Worm (Caenorhabditis elegans) whole organism, mixed stage, embryonic: ENCODE results near the gene T11F8.1.
"Not testable (repeated sequence)": the region's sequence is repeated elsewhere in the genome, so short reads cannot be mapped to it uniquely, and the experiment has no call there.

Source experiments
- M03D4.4 ChIP-seq: sonication (generic microtip); optimal IDR thresholded peaks from 2 replicates; lab custom pipeline; 2017; ENCODE audit warnings: mild to moderate bottlenecking, missing genetic modification characterization, missing compliant biosample characterization
- bed-3 ChIP-seq: fragments of 200-800 bp; sonication (Bioruptor generic); optimal IDR thresholded peaks from 3 replicates; lab custom pipeline; 2018; ENCODE audit warnings: mild to moderate bottlenecking, missing genetic modification characterization, moderate library complexity, missing compliant biosample characterization
- blmp-1 ChIP-seq: fragments of 150-350 bp; optimal IDR thresholded peaks from 2 replicates; lab custom pipeline; 2014; ENCODE audit warnings: missing biosample characterization, missing genetic modification characterization
- ceh-39 ChIP-seq: fragments of 150-350 bp; optimal IDR thresholded peaks from 2 replicates; lab custom pipeline; 2014; ENCODE audit warnings: missing biosample characterization, missing genetic modification characterization
- ceh-83 ChIP-seq: fragments of 200-800 bp; sonication (Bioruptor generic); optimal IDR thresholded peaks from 2 replicates; lab custom pipeline; 2018; ENCODE audit warnings: mild to moderate bottlenecking, missing genetic modification characterization, missing compliant biosample characterization
- ces-1 ChIP-seq: fragments of 150-350 bp; optimal IDR thresholded peaks from 2 replicates; lab custom pipeline; 2014; ENCODE audit warnings: missing biosample characterization, missing genetic modification reagents, missing genetic modification characterization
- cnd-1 ChIP-seq: fragments of 200-800 bp; sonication (Bioruptor generic); optimal IDR thresholded peaks from 2 replicates; lab custom pipeline; 2018; ENCODE audit warnings: mild to moderate bottlenecking, missing genetic modification characterization, missing compliant biosample characterization
- drap-1 ChIP-seq: fragments of 200-800 bp; sonication (Bioruptor generic); optimal IDR thresholded peaks from 3 replicates; lab custom pipeline; 2018; ENCODE audit warnings: mild to moderate bottlenecking, missing genetic modification characterization, missing compliant biosample characterization
- elt-1 ChIP-seq: sonication (generic microtip); optimal IDR thresholded peaks from 2 replicates; lab custom pipeline; 2017; ENCODE audit warnings: missing genetic modification characterization, mild to moderate bottlenecking, missing compliant biosample characterization, antibody characterized with exemption, moderate library complexity, borderline replicate concordance; ENCODE audit not compliant: insufficient read depth
- elt-3 ChIP-seq: fragments of 150-350 bp; optimal IDR thresholded peaks from 2 replicates; lab custom pipeline; 2014; ENCODE audit warnings: missing biosample characterization, missing genetic modification characterization
- flh-1 ChIP-seq: fragments of 200-800 bp; sonication (Bioruptor generic); optimal IDR thresholded peaks from 2 replicates; lab custom pipeline; 2018; ENCODE audit warnings: mild to moderate bottlenecking, missing genetic modification characterization, moderate library complexity, missing compliant biosample characterization
- ham-2 ChIP-seq: fragments of 200-800 bp; sonication (Bioruptor generic); optimal IDR thresholded peaks from 2 replicates; lab custom pipeline; 2018; ENCODE audit warnings: mild to moderate bottlenecking, missing genetic modification characterization, missing compliant biosample characterization
- hlh-1 ChIP-seq: fragments of 150-350 bp; optimal IDR thresholded peaks from 2 replicates; lab custom pipeline; 2014; ENCODE audit warnings: missing biosample characterization, missing genetic modification reagents, missing genetic modification characterization
- lin-13 ChIP-seq: fragments of 150-350 bp; optimal IDR thresholded peaks from 2 replicates; lab custom pipeline; 2014; ENCODE audit warnings: missing biosample characterization, missing genetic modification characterization
- lin-32 ChIP-seq: fragments of 200-800 bp; sonication (Bioruptor generic); optimal IDR thresholded peaks from 2 replicates; lab custom pipeline; 2018; ENCODE audit warnings: mild to moderate bottlenecking, missing genetic modification characterization, missing compliant biosample characterization
- mab-5 ChIP-seq: fragments of 150-350 bp; optimal IDR thresholded peaks from 2 replicates; lab custom pipeline; 2014; ENCODE audit warnings: missing biosample characterization, missing genetic modification characterization
- mls-2 ChIP-seq: sonication (generic microtip); optimal IDR thresholded peaks from 2 replicates; lab custom pipeline; 2016; ENCODE audit warnings: mild to moderate bottlenecking, missing genetic modification characterization, moderate library complexity, missing compliant biosample characterization
- nhr-12 ChIP-seq: fragments of 150-350 bp; optimal IDR thresholded peaks from 2 replicates; lab custom pipeline; 2014; ENCODE audit warnings: missing biosample characterization, missing genetic modification characterization
- nhr-2 ChIP-seq: fragments of 150-350 bp; optimal IDR thresholded peaks from 2 replicates; lab custom pipeline; 2014; ENCODE audit warnings: missing biosample characterization, missing genetic modification characterization
- nhr-237 ChIP-seq: fragments of 150-350 bp; optimal IDR thresholded peaks from 2 replicates; lab custom pipeline; 2014; ENCODE audit warnings: missing biosample characterization, missing genetic modification characterization
- nhr-28 ChIP-seq: fragments of 150-350 bp; optimal IDR thresholded peaks from 2 replicates; lab custom pipeline; 2014; ENCODE audit warnings: missing biosample characterization, missing genetic modification characterization
- nhr-76 ChIP-seq: sonication (generic microtip); optimal IDR thresholded peaks from 2 replicates; lab custom pipeline; 2017; ENCODE audit warnings: missing biosample characterization, missing genetic modification characterization
- pha-4 ChIP-seq: fragments of 150-350 bp; optimal IDR thresholded peaks from 2 replicates; lab custom pipeline; 2018; ENCODE audit warnings: missing biosample characterization, missing genetic modification reagents, missing genetic modification characterization
- sem-2 ChIP-seq: fragments of 200-800 bp; sonication (Bioruptor generic); optimal IDR thresholded peaks from 2 replicates; lab custom pipeline; 2018; ENCODE audit warnings: mild to moderate bottlenecking, missing genetic modification characterization, missing compliant biosample characterization
- snpc-4 ChIP-seq: fragments of 150-350 bp; optimal IDR thresholded peaks from 2 replicates; lab custom pipeline; 2014; ENCODE audit warnings: missing biosample characterization, missing genetic modification characterization
- tbx-8 ChIP-seq: fragments of 200-800 bp; sonication (Bioruptor generic); optimal IDR thresholded peaks from 2 replicates; lab custom pipeline; 2018; ENCODE audit warnings: mild to moderate bottlenecking, missing genetic modification characterization, moderate library complexity, missing compliant biosample characterization
- unc-120 ChIP-seq: sonication (generic microtip); optimal IDR thresholded peaks from 2 replicates; lab custom pipeline; 2017; ENCODE audit warnings: missing genetic modification characterization, missing compliant biosample characterization; ENCODE audit not compliant: poor library complexity, severe bottlenecking
- unc-62 ChIP-seq: fragments of 150-350 bp; optimal IDR thresholded peaks from 2 replicates; lab custom pipeline; 2014; ENCODE audit warnings: missing biosample characterization, missing genetic modification reagents, missing genetic modification characterization
- zip-8 ChIP-seq: fragments of 150-350 bp; optimal IDR thresholded peaks from 2 replicates; lab custom pipeline; 2014; ENCODE audit warnings: missing biosample characterization, missing genetic modification characterization

T11F8.1 gene

DNA sequence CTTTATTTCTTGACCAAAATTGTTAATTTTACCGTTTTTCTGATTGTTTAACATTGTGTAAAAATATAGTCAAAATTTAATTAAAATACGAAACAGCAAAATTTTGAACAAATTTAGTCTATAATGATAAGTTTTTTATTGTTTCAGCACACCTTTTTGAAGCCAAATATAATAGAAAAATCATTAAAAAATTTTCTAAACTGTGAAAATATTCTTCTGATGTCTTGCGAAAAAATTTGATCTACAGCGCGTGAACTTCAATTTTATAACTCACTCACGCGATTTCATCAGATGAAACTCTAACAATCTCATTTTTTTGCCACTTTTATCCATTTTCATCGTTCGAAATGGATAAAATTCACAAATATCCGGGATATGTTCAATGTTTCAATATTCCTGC is at the start of gene T11F8.1:
Gene T11F8.1, plus strand, starts transcription at position 301 of the 400 bp plus-strand sequence.
- TF ChIP-seq nhr-28 (tag; lab: Kevin White, UChicago) (no peak), pha-4 (no peak), flh-1 (no peak), elt-3 (no peak), unc-62 (GFP tag; lab: Kevin White, UChicago) (no peak), drap-1 (GFP tag; lab: Kevin White, UChicago) (no peak), cnd-1 (tag; lab: Kevin White, UChicago) (no peak), ces-1 (GFP tag; lab: Kevin White, UChicago) (no peak)

DNA sequence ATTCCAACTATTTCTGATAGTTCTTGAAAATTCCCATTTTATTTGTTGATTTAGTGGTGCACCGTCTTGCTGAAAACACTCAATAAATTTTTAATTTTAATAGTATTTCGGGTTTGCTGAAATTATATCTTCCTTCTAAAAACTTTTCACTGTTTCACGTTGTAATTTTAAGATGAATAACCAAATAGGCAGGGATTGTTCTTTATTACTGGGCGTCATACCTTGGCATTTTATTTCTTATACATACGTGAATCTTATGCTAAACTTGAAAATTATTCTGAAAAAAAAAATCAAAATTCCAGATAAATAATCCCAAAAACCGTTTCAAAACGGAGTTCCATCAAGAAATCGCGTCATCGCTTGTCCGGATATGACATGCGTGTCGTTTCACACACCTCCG is 40.7 kb upstream of the T11F8.1 start, which contains the start of gene mgl-3:
Gene mgl-3, plus strand, starts transcription at position 301 of the 400 bp plus-strand sequence.
- no peak for TF ChIP-seq ham-2 (GFP tag; lab: Kevin White, UChicago)
- TF ChIP-seq ces-1 (GFP tag; lab: Kevin White, UChicago): no peak
- no peak for TF ChIP-seq sem-2 (GFP tag; lab: Kevin White, UChicago)
- no peak for TF ChIP-seq ceh-39 (tag; lab: Kevin White, UChicago)
- TF ChIP-seq blmp-1: no peak
- TF ChIP-seq nhr-76 (tag; lab: Kevin White, UChicago): no peak
- no peak for TF ChIP-seq lin-32 (GFP tag; lab: Kevin White, UChicago)
- no peak for TF ChIP-seq nhr-2 (tag; lab: Kevin White, UChicago)
- TF ChIP-seq bed-3 (GFP tag; lab: Kevin White, UChicago): no peak
- TF ChIP-seq snpc-4 (tag; lab: Kevin White, UChicago): no peak
- TF ChIP-seq ceh-83 (GFP tag; lab: Kevin White, UChicago): no peak

DNA sequence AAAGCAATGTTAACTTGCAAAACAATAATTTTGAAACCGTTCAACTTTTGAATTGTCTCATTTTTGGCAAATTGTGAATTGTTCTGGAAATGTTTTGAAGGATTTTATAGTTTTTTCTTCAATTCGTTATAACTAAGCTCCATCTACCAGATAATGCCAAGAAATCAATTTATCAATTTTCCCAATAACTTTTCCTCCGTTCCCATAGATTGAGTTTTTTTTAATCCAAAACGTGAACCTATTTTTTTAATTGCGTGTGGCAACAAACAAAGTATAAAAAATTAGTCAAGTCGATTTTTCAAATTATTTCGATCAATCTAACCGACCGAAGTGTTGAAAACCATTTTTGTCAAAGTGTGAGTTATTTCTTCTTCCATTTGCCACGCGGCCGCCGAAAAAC is 26.7 kb upstream of the T11F8.1 start, which contains the start of gene Y4C6A.4:
Gene Y4C6A.4, plus strand, starts transcription at position 301 of the 400 bp plus-strand sequence.
- no peak for TF ChIP-seq mab-5 (tag; lab: Kevin White, UChicago)
- no peak for TF ChIP-seq hlh-1

DNA sequence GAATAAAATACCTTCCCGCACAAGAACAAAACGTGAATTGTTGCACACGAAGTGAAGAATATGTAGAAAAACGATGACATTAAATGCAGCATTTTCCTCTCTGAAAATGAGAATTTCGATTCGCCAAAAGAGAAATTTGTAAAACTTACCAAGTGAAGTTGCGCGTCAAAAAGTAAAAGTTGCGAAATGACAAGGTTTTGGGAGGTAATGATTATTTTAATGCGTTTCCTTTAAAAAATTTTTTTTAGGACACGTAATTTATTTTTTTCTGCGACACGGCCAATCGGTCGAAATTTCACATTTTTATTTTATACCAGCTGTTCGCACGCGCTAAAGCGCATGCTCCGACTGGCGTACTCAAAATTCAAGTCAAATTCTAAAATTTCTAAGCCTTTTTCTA is 23.4 kb upstream of the T11F8.1 start, which contains the start of gene Y4C6A.3:
Gene Y4C6A.3, minus strand, starts transcription at position 101 of the 400 bp plus-strand sequence.
- TF ChIP-seq M03D4.4 (tag; lab: Kevin White, UChicago); nhr-237 (tag; lab: Kevin White, UChicago); sem-2 (GFP tag; lab: Kevin White, UChicago): not testable (repeated sequence)

DNA sequence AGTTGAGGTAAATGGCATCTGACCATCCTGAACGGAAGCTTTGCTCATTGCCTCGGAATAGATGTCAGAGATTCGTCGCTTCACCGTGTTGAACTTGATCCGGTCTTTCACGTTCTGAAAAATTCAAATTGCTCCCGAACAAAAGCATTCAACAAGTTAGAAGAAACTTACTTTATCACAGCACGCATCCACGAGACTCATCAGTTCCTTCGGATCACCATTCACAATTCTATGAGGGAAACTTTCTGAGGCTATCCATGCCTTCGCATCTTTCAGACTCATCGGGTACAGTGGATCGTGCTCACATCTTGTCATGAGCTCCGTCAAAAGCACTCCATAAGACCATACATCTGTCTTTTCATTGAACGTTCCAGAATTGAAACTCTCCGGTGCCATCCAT is 16.6 kb upstream of the T11F8.1 start:
- TF ChIP-seq tbx-8 (GFP tag; lab: Kevin White, UChicago): no peak
- TF ChIP-seq snpc-4 (tag; lab: Kevin White, UChicago): no peak
- no peak for TF ChIP-seq ceh-83 (GFP tag; lab: Kevin White, UChicago)
- TF ChIP-seq nhr-12 (tag; lab: Kevin White, UChicago): no peak
- TF ChIP-seq lin-13 (tag; lab: Kevin White, UChicago): no peak
- TF ChIP-seq M03D4.4 (tag; lab: Kevin White, UChicago): no peak
- no peak for TF ChIP-seq pha-4
- no peak for TF ChIP-seq ham-2 (GFP tag; lab: Kevin White, UChicago)
- no peak for TF ChIP-seq nhr-76 (tag; lab: Kevin White, UChicago)
- TF ChIP-seq zip-8: no peak
- no peak for TF ChIP-seq cnd-1 (tag; lab: Kevin White, UChicago)
- TF ChIP-seq elt-1 (tag; lab: Kevin White, UChicago): no peak
- TF ChIP-seq, all 35 proteins: peak for 0

DNA sequence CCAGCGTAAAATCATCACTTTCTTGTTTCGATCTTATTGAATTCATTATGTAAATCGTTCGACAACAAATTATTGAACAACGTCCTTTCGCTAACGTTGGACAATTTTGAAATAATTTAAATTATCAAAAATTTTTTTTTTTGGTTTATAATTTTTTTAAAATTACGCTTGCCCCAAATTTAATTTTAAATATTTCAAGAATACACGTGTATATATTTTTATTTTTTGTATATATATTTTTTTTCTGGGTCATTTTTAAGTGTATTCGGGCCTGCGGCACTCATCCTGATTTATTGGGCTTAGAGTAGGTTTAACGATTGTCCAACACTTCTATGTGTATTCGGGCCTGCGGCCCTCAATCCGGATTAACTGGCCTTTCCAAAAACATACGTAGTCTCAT is 15.0 kb upstream of the T11F8.1 start, which contains the start of gene Y52D5A.2:
Gene Y52D5A.2, minus strand, starts transcription at position 101 of the 400 bp plus-strand sequence.
- not testable (repeated sequence) for TF ChIP-seq ham-2, unc-62, tbx-8 (GFP tag; lab: Kevin White, UChicago)

DNA sequence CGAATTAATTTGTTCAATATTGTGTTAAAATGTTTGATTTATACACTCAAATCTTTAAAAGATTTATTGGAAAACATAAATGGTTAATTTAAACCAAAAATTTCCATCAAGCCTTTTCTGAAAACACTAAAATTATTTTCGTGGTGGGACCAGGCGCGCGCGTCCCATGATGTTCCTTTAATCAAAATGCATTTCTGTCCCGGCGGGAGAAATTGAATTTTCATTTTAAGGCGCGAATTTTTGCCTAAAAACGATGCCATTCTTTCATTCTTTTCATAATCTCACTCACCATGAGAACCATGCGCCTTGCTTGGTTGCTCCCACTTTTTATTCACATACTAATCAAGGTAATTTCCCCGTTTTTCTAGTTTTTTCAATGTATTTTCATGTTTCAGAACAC is 9.7 kb upstream of the T11F8.1 start, which contains the start of gene rme-2:
Gene rme-2, plus strand, starts transcription at position 288 of the 400 bp plus-strand sequence.
- TF ChIP-seq unc-120 (tag; lab: Kevin White, UChicago) (no peak), M03D4.4 (tag; lab: Kevin White, UChicago) (no peak), snpc-4 (tag; lab: Kevin White, UChicago) (no peak), blmp-1 (no peak), sem-2 (GFP tag; lab: Kevin White, UChicago) (no peak), lin-32 (GFP tag; lab: Kevin White, UChicago) (no peak), bed-3 (GFP tag; lab: Kevin White, UChicago) (no peak), mls-2 (tag; lab: Kevin White, UChicago) (no peak), elt-3 (no peak), nhr-2 (tag; lab: Kevin White, UChicago) (no peak), lin-13 (tag; lab: Kevin White, UChicago) (no peak), flh-1 (no peak), zip-8 (no peak), drap-1 (GFP tag; lab: Kevin White, UChicago) (no peak), elt-1 (tag; lab: Kevin White, UChicago) (no peak), nhr-237 (tag; lab: Kevin White, UChicago) (no peak)
- TF ChIP-seq, all 35 proteins: peak for 0
